Worm (Caenorhabditis elegans): ENCODE data around the gene F28H7.7.

ce11 chrV:10702910-10703309 is 51.0 kb downstream of the F28H7.7 start:
- TF ChIP-seq nhr-77 (tag; optimal IDR thresholded peaks at IDR 0.05) (no peak), egl-13 (tag; optimal IDR thresholded peaks at IDR 0.05) (no peak), lsy-2 (tag; optimal IDR thresholded peaks at IDR 0.05) (no peak), lir-3 (tag; optimal IDR thresholded peaks at IDR 0.05; ENCODE audit: poor library complexity) (no peak), lin-35 (GFP tag; optimal IDR thresholded peaks at IDR 0.05) (no peak), egl-27 (tag; optimal IDR thresholded peaks at IDR 0.05) (no peak), jun-1 (tag; optimal IDR thresholded peaks at IDR 0.05) (no peak), ceh-8 (GFP tag; optimal IDR thresholded peaks at IDR 0.05) (no peak), dpl-1 (GFP tag; optimal IDR thresholded peaks at IDR 0.05) (no peak), fkh-10 (GFP tag; optimal IDR thresholded peaks at IDR 0.05) (no peak), tbx-2 (tag; optimal IDR thresholded peaks at IDR 0.05) (no peak)

Data from whole organism, L1 larva.